Fruit fly (Drosophila melanogaster) whole organism, embryonic: ENCODE data around the gene CG10343.

Experiments
- Aef1 ChIP-seq: fragments of 200-800 bp; sonication (Bioruptor generic); IDR thresholded peaks from 3 replicates; pipeline ENCODE4 v1.3.6; 2022; ENCODE audit warnings: missing biosample characterization, missing genetic modification characterization
- Blimp-1 ChIP-seq: fragments of 200-800 bp; sonication (Bioruptor generic); optimal IDR thresholded peaks from 3 replicates; lab custom pipeline; 2018; ENCODE audit warnings: missing biosample characterization, missing genetic modification characterization, mild to moderate bottlenecking, moderate library complexity, missing genetic modification reagents
- CG10462 ChIP-seq: fragments of 200-800 bp; sonication (Bioruptor generic); optimal IDR thresholded peaks from 2 replicates; lab custom pipeline; 2016; ENCODE audit warnings: missing biosample characterization, missing genetic modification characterization
- CG11085 ChIP-seq: fragments of 200-800 bp; sonication (Bioruptor generic); IDR thresholded peaks from 2 replicates; pipeline ENCODE4 v1.3.6; 2022; ENCODE audit warnings: missing biosample characterization, missing genetic modification characterization
- CG11093 ChIP-seq: fragments of 200-800 bp; sonication (Bioruptor generic); IDR thresholded peaks from 3 replicates; pipeline ENCODE4 v1.3.6; 2022; ENCODE audit warnings: missing biosample characterization, missing genetic modification characterization
- CG13287 ChIP-seq: fragments of 200-800 bp; sonication (Bioruptor generic); IDR thresholded peaks from 2 replicates; pipeline ENCODE4 v1.3.6; 2022; ENCODE audit warnings: missing biosample characterization, missing genetic modification characterization; ENCODE audit not compliant: partially characterized antibody
- CG13894 ChIP-seq: fragments of 200-800 bp; sonication (Bioruptor generic); optimal IDR thresholded peaks from 3 replicates; lab custom pipeline; 2018; ENCODE audit warnings: missing biosample characterization, mild to moderate bottlenecking, missing genetic modification characterization, moderate library complexity
- CG14710 ChIP-seq: fragments of 200-800 bp; sonication (Bioruptor generic); optimal IDR thresholded peaks from 3 replicates; lab custom pipeline; 2019; ENCODE audit warnings: missing biosample characterization, mild to moderate bottlenecking, missing genetic modification characterization, moderate library complexity
- CG15514 ChIP-seq: fragments of 200-800 bp; sonication (Bioruptor generic); optimal IDR thresholded peaks from 3 replicates; lab custom pipeline; 2017; ENCODE audit warnings: missing biosample characterization, missing genetic modification characterization, mild to moderate bottlenecking, moderate library complexity, missing genetic modification reagents
- CG15601 ChIP-seq: fragments of 200-800 bp; sonication (Bioruptor generic); optimal IDR thresholded peaks from 3 replicates; lab custom pipeline; 2019; ENCODE audit warnings: missing biosample characterization, mild to moderate bottlenecking, missing genetic modification characterization, moderate library complexity
- CG17361 ChIP-seq: fragments of 200-800 bp; sonication (Bioruptor generic); IDR thresholded peaks from 3 replicates; pipeline ENCODE4 v1.3.6; 2022; ENCODE audit warnings: missing biosample characterization, missing genetic modification characterization
- CG31365 ChIP-seq: fragments of 200-800 bp; sonication (Bioruptor generic); optimal IDR thresholded peaks from 2 replicates; lab custom pipeline; 2018; ENCODE audit warnings: missing biosample characterization, mild to moderate bottlenecking, missing genetic modification characterization
- CG31388 ChIP-seq: fragments of 200-800 bp; sonication (Bioruptor generic); optimal IDR thresholded peaks from 2 replicates; lab custom pipeline; 2016; ENCODE audit warnings: missing biosample characterization, missing genetic modification characterization
- CG3163 ChIP-seq: fragments of 200-800 bp; sonication (Bioruptor generic); optimal IDR thresholded peaks from 3 replicates; lab custom pipeline; 2016; ENCODE audit warnings: missing biosample characterization, missing genetic modification characterization
- CG3838 ChIP-seq: fragments of 200-800 bp; sonication (Bioruptor generic); optimal IDR thresholded peaks from 3 replicates; lab custom pipeline; 2016; ENCODE audit warnings: missing biosample characterization, missing genetic modification characterization
- CG42726 ChIP-seq: fragments of 200-800 bp; sonication (Bioruptor generic); IDR thresholded peaks from 2 replicates; pipeline ENCODE4 v1.3.6; 2022; ENCODE audit warnings: missing biosample characterization, missing genetic modification characterization; ENCODE audit not compliant: partially characterized antibody
- CG4282 ChIP-seq: fragments of 200-800 bp; sonication (Bioruptor generic); optimal IDR thresholded peaks from 2 replicates; lab custom pipeline; 2016; ENCODE audit warnings: missing biosample characterization, missing genetic modification characterization
- CG4854 ChIP-seq: fragments of 200-800 bp; sonication (Bioruptor generic); optimal IDR thresholded peaks from 2 replicates; lab custom pipeline; 2016; ENCODE audit warnings: missing biosample characterization, missing genetic modification characterization, inconsistent platforms
- CG6272 ChIP-seq: fragments of 200-800 bp; sonication (Bioruptor generic); IDR thresholded peaks from 2 replicates; pipeline ENCODE4 v1.3.6; 2022; ENCODE audit warnings: missing biosample characterization, missing genetic modification characterization
- CG6765 ChIP-seq: fragments of 200-800 bp; sonication (Bioruptor generic); optimal IDR thresholded peaks from 3 replicates; lab custom pipeline; 2017; ENCODE audit warnings: missing biosample characterization, mild to moderate bottlenecking, missing genetic modification characterization
- CG8924 ChIP-seq: fragments of 200-800 bp; optimal IDR thresholded peaks from 3 replicates; lab custom pipeline; 2019; ENCODE audit warnings: missing biosample characterization, mild to moderate bottlenecking, missing genetic modification characterization, moderate library complexity
- CG9609 ChIP-seq: fragments of 200-800 bp; sonication (Bioruptor generic); optimal IDR thresholded peaks from 3 replicates; lab custom pipeline; 2016; ENCODE audit warnings: missing biosample characterization, missing genetic modification characterization
- Dbx ChIP-seq: fragments of 200-800 bp; sonication (Bioruptor generic); IDR thresholded peaks from 3 replicates; pipeline ENCODE4 v1.3.6; 2022; ENCODE audit warnings: missing biosample characterization, missing genetic modification characterization
- Deaf1 ChIP-seq: fragments of 200-800 bp; optimal IDR thresholded peaks from 3 replicates; lab custom pipeline; 2019; ENCODE audit warnings: missing biosample characterization, mild to moderate bottlenecking, missing genetic modification characterization, moderate library complexity
- Dll ChIP-seq: fragments of 200-800 bp; sonication (Bioruptor generic); IDR thresholded peaks from 4 replicates; pipeline ENCODE4 v1.3.6; 2022; ENCODE audit warnings: missing biosample characterization, missing genetic modification characterization; ENCODE audit not compliant: partially characterized antibody
- Ets97D ChIP-seq: fragments of 200-800 bp; sonication (Bioruptor generic); optimal IDR thresholded peaks from 3 replicates; lab custom pipeline; 2016; ENCODE audit warnings: missing biosample characterization, missing genetic modification characterization
- Hey ChIP-seq: fragments of 200-800 bp; sonication (Bioruptor generic); optimal IDR thresholded peaks from 3 replicates; lab custom pipeline; 2018; ENCODE audit warnings: missing biosample characterization, mild to moderate bottlenecking, missing genetic modification characterization
- Nf-YA ChIP-seq: fragments of 200-800 bp; sonication (Bioruptor generic); IDR thresholded peaks from 2 replicates; pipeline ENCODE4 v1.3.6; 2022; ENCODE audit warnings: missing biosample characterization, missing genetic modification characterization
- Side ChIP-seq: fragments of 200-800 bp; sonication (Bioruptor generic); optimal IDR thresholded peaks from 2 replicates; lab custom pipeline; 2016; ENCODE audit warnings: missing biosample characterization, missing genetic modification characterization
- Six4 ChIP-seq: fragments of 200-800 bp; sonication (Bioruptor generic); optimal IDR thresholded peaks from 2 replicates; lab custom pipeline; 2016; ENCODE audit warnings: missing biosample characterization, missing genetic modification characterization
- Sry-δ ChIP-seq: fragments of 200-800 bp; sonication (Bioruptor generic); optimal IDR thresholded peaks from 2 replicates; lab custom pipeline; 2016; ENCODE audit warnings: missing biosample characterization, missing genetic modification characterization
- ase ChIP-seq: fragments of 200-800 bp; sonication (Bioruptor generic); IDR thresholded peaks from 3 replicates; pipeline ENCODE4 v1.3.6; 2022; ENCODE audit warnings: missing biosample characterization, missing genetic modification characterization
- ash1 ChIP-seq: fragments of 200-800 bp; sonication (Bioruptor generic); optimal IDR thresholded peaks from 2 replicates; lab custom pipeline; 2018; ENCODE audit warnings: missing biosample characterization, mild to moderate bottlenecking, missing genetic modification characterization
- ato ChIP-seq: fragments of 200-800 bp; sonication (Bioruptor generic); IDR thresholded peaks from 2 replicates; pipeline ENCODE4 v1.3.6; 2022; ENCODE audit warnings: missing biosample characterization, missing genetic modification characterization; ENCODE audit not compliant: partially characterized antibody
- btn ChIP-seq: fragments of 200-800 bp; sonication (Bioruptor generic); optimal IDR thresholded peaks from 2 replicates; lab custom pipeline; 2016; ENCODE audit warnings: missing biosample characterization, missing genetic modification characterization
- crc ChIP-seq: fragments of 200-800 bp; sonication (Bioruptor generic); optimal IDR thresholded peaks from 2 replicates; lab custom pipeline; 2016; ENCODE audit warnings: missing biosample characterization, missing genetic modification characterization
- dimm ChIP-seq: fragments of 200-800 bp; sonication (Bioruptor generic); IDR thresholded peaks from 2 replicates; pipeline ENCODE4 v1.3.6; 2022; ENCODE audit warnings: missing biosample characterization, missing genetic modification characterization
- fd64A ChIP-seq: fragments of 200-800 bp; sonication (Bioruptor generic); optimal IDR thresholded peaks from 3 replicates; lab custom pipeline; 2018; ENCODE audit warnings: missing biosample characterization, mild to moderate bottlenecking, missing genetic modification characterization
- grau ChIP-seq: fragments of 200-800 bp; optimal IDR thresholded peaks from 3 replicates; lab custom pipeline; 2019; ENCODE audit warnings: missing biosample characterization, mild to moderate bottlenecking, missing genetic modification characterization, moderate library complexity
- gro ChIP-seq: fragments of 200-800 bp; sonication (Bioruptor generic); optimal IDR thresholded peaks from 2 replicates; lab custom pipeline; 2016; ENCODE audit warnings: missing biosample characterization, missing genetic modification characterization
- ham ChIP-seq: fragments of 200-800 bp; sonication (Bioruptor generic); IDR thresholded peaks from 2 replicates; pipeline ENCODE4 v1.3.6; 2022; ENCODE audit warnings: missing biosample characterization, missing genetic modification characterization
- jing ChIP-seq: fragments of 200-800 bp; sonication (Bioruptor generic); optimal IDR thresholded peaks from 2 replicates; lab custom pipeline; 2018; ENCODE audit warnings: missing biosample characterization, mild to moderate bottlenecking, missing genetic modification characterization
- peb ChIP-seq: fragments of 200-800 bp; sonication (Bioruptor generic); IDR thresholded peaks from 2 replicates; pipeline ENCODE4 v1.3.6; 2022; ENCODE audit warnings: missing biosample characterization, missing genetic modification characterization
- pfk ChIP-seq: fragments of 200-800 bp; sonication (Bioruptor generic); optimal IDR thresholded peaks from 2 replicates; lab custom pipeline; 2018; ENCODE audit warnings: missing biosample characterization, mild to moderate bottlenecking, missing genetic modification characterization, moderate library complexity
- ranshi ChIP-seq: fragments of 200-800 bp; sonication (Bioruptor generic); IDR thresholded peaks from 2 replicates; pipeline ENCODE4 v1.3.6; 2022; ENCODE audit warnings: missing biosample characterization, missing genetic modification characterization
- sd ChIP-seq: fragments of 200-800 bp; sonication (Bioruptor generic); optimal IDR thresholded peaks from 3 replicates; lab custom pipeline; 2018; ENCODE audit warnings: missing biosample characterization, mild to moderate bottlenecking, missing genetic modification characterization, moderate library complexity
- sisA ChIP-seq: fragments of 200-800 bp; sonication (Bioruptor generic); IDR thresholded peaks from 2 replicates; pipeline ENCODE4 v1.3.6; 2022; ENCODE audit warnings: missing biosample characterization, missing genetic modification characterization
- stc ChIP-seq: fragments of 200-800 bp; sonication (Bioruptor generic); IDR thresholded peaks from 2 replicates; pipeline ENCODE4 v1.3.6; 2022; ENCODE audit warnings: missing biosample characterization, missing genetic modification characterization
- tin ChIP-seq: fragments of 200-800 bp; sonication (Bioruptor generic); optimal IDR thresholded peaks from 3 replicates; lab custom pipeline; 2016; ENCODE audit warnings: missing biosample characterization, missing genetic modification characterization

The CG10343 gene

DNA sequence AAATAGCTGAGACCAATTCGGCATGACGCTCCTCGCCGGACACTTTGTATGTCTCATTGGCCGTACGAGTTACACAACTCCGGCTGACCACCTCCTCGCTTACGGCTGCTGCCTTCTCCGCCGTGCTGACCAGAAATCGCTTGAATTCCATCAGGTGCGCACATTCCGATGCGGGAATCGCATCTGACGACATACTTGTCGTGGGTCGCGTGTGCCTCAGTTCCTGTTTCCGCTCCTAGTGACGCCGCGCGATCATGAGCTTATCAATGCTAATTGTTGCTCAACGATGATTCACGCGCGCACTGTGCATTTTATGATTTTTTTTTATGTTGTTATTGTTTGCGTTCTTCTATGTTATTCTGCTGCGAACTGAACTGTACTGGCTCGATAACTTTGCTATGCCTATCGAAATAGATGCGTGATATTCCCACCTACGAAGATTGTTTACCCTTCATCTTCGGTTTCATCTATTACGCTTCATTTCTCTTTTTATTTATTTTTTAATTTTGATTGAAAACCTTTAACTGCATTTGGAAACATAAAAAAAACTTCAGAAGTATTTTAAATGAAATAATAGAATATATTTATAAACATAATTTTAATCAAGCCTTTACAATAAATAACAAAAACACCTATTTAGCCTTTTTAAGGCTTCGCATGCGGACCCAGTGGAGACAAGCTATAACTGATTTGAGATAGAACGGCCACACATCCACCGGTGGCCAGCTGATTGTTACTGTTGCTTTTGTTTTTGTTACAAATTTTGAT lies at the start of gene CG10343, which contains the start of gene CG10376 (continued):
- TF ChIP-seq stc: peak; percentile 44; the same call in 1 of the 2 replicates
- TF ChIP-seq CG4282 (GFP tag; lab: Kevin White, UChicago): no peak
- TF ChIP-seq CG42726 (GFP tag; lab: Robert Waterston, UW): no peak; the same call in 1 of the 2 replicates
- peak; percentile 95 for TF ChIP-seq CG8924 (tag; lab: Kevin White, UChicago)
- peak; percentile 98 for TF ChIP-seq CG17361 (GFP tag; lab: Robert Waterston, UW)
- peak; percentile 19 for TF ChIP-seq Sry-δ (GFP tag; lab: Kevin White, UChicago)
- peak; percentile 69 for TF ChIP-seq CG6765 (GFP tag; lab: Kevin White, UChicago)
- TF ChIP-seq CG31388 (GFP tag; lab: Kevin White, UChicago): peak; percentile 74
- no peak for TF ChIP-seq btn (GFP tag; lab: Kevin White, UChicago)
- TF ChIP-seq CG9609 (GFP tag; lab: Kevin White, UChicago): peak; percentile 74
- TF ChIP-seq Side (GFP tag; lab: Kevin White, UChicago): no peak
- TF ChIP-seq ham: no peak
- peak; percentile 74 for TF ChIP-seq Six4
- peak; percentile 40 for TF ChIP-seq jing (GFP tag; lab: Kevin White, UChicago)
- TF ChIP-seq sisA (GFP tag; lab: Robert Waterston, UW): peak; percentile 86
- TF ChIP-seq ash1 (GFP tag; lab: Kevin White, UChicago): no peak
- peak; percentile 25 for TF ChIP-seq CG4854 (GFP tag; lab: Kevin White, UChicago)
- peak; percentile 58 for TF ChIP-seq ato (GFP tag; lab: Robert Waterston, UW)
- TF ChIP-seq Ets97D (GFP tag; lab: Kevin White, UChicago): peak; percentile 35
- no peak for TF ChIP-seq CG3163
- TF ChIP-seq Dll (GFP tag; lab: Robert Waterston, UW): 0 out of 4 replicates have a peak, but pooled peaks have one; percentile 40
- peak; percentile 93 for TF ChIP-seq grau
- TF ChIP-seq dimm (GFP tag; lab: Robert Waterston, UW): 0 out of 2 replicates have a peak, but pooled peaks have one; percentile 26
- TF ChIP-seq CG15514 (GFP tag; lab: Kevin White, UChicago): peak; percentile 98
- peak; percentile 91 for TF ChIP-seq CG15601
- peak; percentile 83; the same call in 1 of the 2 replicates for TF ChIP-seq ranshi (GFP tag; lab: Robert Waterston, UW)
- peak; percentile 90 for TF ChIP-seq sd (tag; lab: Kevin White, UChicago)
- TF ChIP-seq Hey (tag; lab: Kevin White, UChicago): peak; percentile 18
- peak; percentile 54 for TF ChIP-seq CG10462
- no peak for TF ChIP-seq crc
- peak; percentile 78 for TF ChIP-seq Aef1
- peak; percentile 89 for TF ChIP-seq CG13894 (tag; lab: Kevin White, UChicago)
- peak; percentile 90 for TF ChIP-seq Dbx (GFP tag; lab: Robert Waterston, UW)
- peak; percentile 81 for TF ChIP-seq Blimp-1 (GFP tag; lab: Kevin White, UChicago)
- TF ChIP-seq CG11093: peak; percentile 58; the same call in 1 of the 3 replicates
- TF ChIP-seq CG13287 (GFP tag; lab: Robert Waterston, UW): no peak; the same call in 1 of the 2 replicates
- TF ChIP-seq ase (GFP tag; lab: Robert Waterston, UW): peak; percentile 62; the same call in 1 of the 3 replicates
- TF ChIP-seq CG3838: peak; percentile 60
- TF ChIP-seq Deaf1 (tag; lab: Kevin White, UChicago): peak; percentile 65
- TF ChIP-seq Nf-YA (GFP tag; lab: Robert Waterston, UW): no peak
- peak; percentile 96 for TF ChIP-seq CG14710 (tag; lab: Kevin White, UChicago)
- peak; percentile 27 for TF ChIP-seq pfk
- peak; percentile 92 for TF ChIP-seq CG6272 (GFP tag; lab: Robert Waterston, UW)
- TF ChIP-seq CG31365 (tag; lab: Kevin White, UChicago): no peak
- no peak for TF ChIP-seq fd64A (GFP tag; lab: Kevin White, UChicago)
- peak; percentile 80 for TF ChIP-seq CG11085
- TF ChIP-seq tin (GFP tag; lab: Kevin White, UChicago): peak; percentile 84
- TF ChIP-seq gro (GFP tag; lab: Kevin White, UChicago): no peak
- peak; percentile 69; the same call in 1 of the 2 replicates for TF ChIP-seq peb (GFP tag; lab: Robert Waterston, UW)
